Fruit fly (Drosophila melanogaster) whole organism, embryonic: ENCODE data around the gene srl.

Experiments used
- Atf3 ChIP-seq: fragments of 200-800 bp; sonication (Bioruptor generic); optimal IDR thresholded peaks from 3 replicates; lab custom pipeline; 2016; ENCODE audit warnings: missing biosample characterization, missing genetic modification characterization
- CG10209 ChIP-seq: fragments of 200-800 bp; sonication (Bioruptor generic); optimal IDR thresholded peaks from 3 replicates; lab custom pipeline; 2017; ENCODE audit warnings: missing biosample characterization, mild to moderate bottlenecking, missing genetic modification characterization, missing genetic modification reagents
- CG10462 ChIP-seq: fragments of 200-800 bp; sonication (Bioruptor generic); optimal IDR thresholded peaks from 2 replicates; lab custom pipeline; 2016; ENCODE audit warnings: missing biosample characterization, missing genetic modification characterization
- CG12155 ChIP-seq: fragments of 200-800 bp; sonication (Bioruptor generic); optimal IDR thresholded peaks from 3 replicates; lab custom pipeline; 2016; ENCODE audit warnings: missing biosample characterization, missing genetic modification characterization
- CG12391 ChIP-seq: fragments of 200-800 bp; sonication (Bioruptor generic); optimal IDR thresholded peaks from 3 replicates; lab custom pipeline; 2018; ENCODE audit warnings: missing biosample characterization, mild to moderate bottlenecking, missing genetic modification characterization, moderate library complexity
- CG12659 ChIP-seq: fragments of 200-800 bp; sonication (Bioruptor generic); optimal IDR thresholded peaks from 3 replicates; lab custom pipeline; 2017; ENCODE audit warnings: mild to moderate bottlenecking, missing biosample characterization, missing genetic modification reagents, missing genetic modification characterization
- CG13624 ChIP-seq: fragments of 200-800 bp; sonication (Bioruptor generic); optimal IDR thresholded peaks from 2 replicates; lab custom pipeline; 2016; ENCODE audit warnings: missing biosample characterization, missing genetic modification characterization
- CG14050 ChIP-seq: fragments of 200-800 bp; sonication (Bioruptor generic); IDR thresholded peaks from 3 replicates; pipeline ENCODE4 v1.3.6; 2022; ENCODE audit warnings: missing biosample characterization, missing genetic modification characterization
- CG14441 ChIP-seq: fragments of 200-800 bp; sonication (Bioruptor generic); IDR thresholded peaks from 2 replicates; pipeline ENCODE4 v1.3.6; 2022; ENCODE audit warnings: missing biosample characterization, missing genetic modification characterization
- CG14965 ChIP-seq: fragments of 200-800 bp; sonication (Bioruptor generic); optimal IDR thresholded peaks from 2 replicates; lab custom pipeline; 2016; ENCODE audit warnings: missing biosample characterization, missing genetic modification characterization, borderline replicate concordance
- CG15696 ChIP-seq: fragments of 200-800 bp; sonication (Bioruptor generic); optimal IDR thresholded peaks from 2 replicates; lab custom pipeline; 2019; ENCODE audit warnings: missing biosample characterization, mild to moderate bottlenecking, missing genetic modification characterization, moderate library complexity
- CG1647 ChIP-seq: fragments of 200-800 bp; sonication (Bioruptor generic); optimal IDR thresholded peaks from 3 replicates; lab custom pipeline; 2016; ENCODE audit warnings: missing biosample characterization, missing genetic modification characterization
- CG17568 ChIP-seq: fragments of 200-800 bp; sonication (Bioruptor generic); optimal IDR thresholded peaks from 2 replicates; lab custom pipeline; 2018; ENCODE audit warnings: missing biosample characterization, mild to moderate bottlenecking, missing genetic modification characterization, moderate library complexity
- CG2199 ChIP-seq: fragments of 200-800 bp; sonication (Bioruptor generic); IDR thresholded peaks from 3 replicates; pipeline ENCODE4 v1.3.6; 2022; ENCODE audit warnings: missing biosample characterization, missing genetic modification characterization
- CG31224 ChIP-seq: fragments of 200-800 bp; sonication (Bioruptor generic); IDR thresholded peaks from 2 replicates; pipeline ENCODE4 v1.3.6; 2022; ENCODE audit warnings: missing biosample characterization, missing genetic modification characterization
- CG4282 ChIP-seq: fragments of 200-800 bp; sonication (Bioruptor generic); optimal IDR thresholded peaks from 2 replicates; lab custom pipeline; 2016; ENCODE audit warnings: missing biosample characterization, missing genetic modification characterization
- CG4617 ChIP-seq: fragments of 200-800 bp; sonication (Bioruptor generic); optimal IDR thresholded peaks from 3 replicates; lab custom pipeline; 2016; ENCODE audit warnings: missing biosample characterization, missing genetic modification characterization, borderline replicate concordance
- CG6175 ChIP-seq: fragments of 200-800 bp; sonication (Bioruptor generic); IDR thresholded peaks from 3 replicates; pipeline ENCODE4 v1.3.6; 2022; ENCODE audit warnings: missing biosample characterization, missing genetic modification characterization
- CG7556 ChIP-seq: fragments of 200-800 bp; sonication (Bioruptor generic); optimal IDR thresholded peaks from 2 replicates; lab custom pipeline; 2017; ENCODE audit warnings: missing biosample characterization, mild to moderate bottlenecking, missing genetic modification characterization
- CG9797 ChIP-seq: fragments of 200-800 bp; sonication (Bioruptor generic); optimal IDR thresholded peaks from 3 replicates; lab custom pipeline; 2018; ENCODE audit warnings: missing biosample characterization, mild to moderate bottlenecking, missing genetic modification characterization
- CHES-1-like ChIP-seq: fragments of 200-800 bp; sonication (Bioruptor generic); optimal IDR thresholded peaks from 2 replicates; lab custom pipeline; 2016; ENCODE audit warnings: missing biosample characterization, missing genetic modification characterization
- CTCF ChIP-seq: fragments of 200-800 bp; sonication (Bioruptor generic); optimal IDR thresholded peaks from 2 replicates; lab custom pipeline; 2017; ENCODE audit warnings: missing biosample characterization, mild to moderate bottlenecking, missing genetic modification characterization, moderate library complexity
- Chrac-16 ChIP-seq: fragments of 200-800 bp; sonication (Bioruptor generic); optimal IDR thresholded peaks from 3 replicates; lab custom pipeline; 2016; ENCODE audit warnings: missing biosample characterization, missing genetic modification characterization
- Deaf1 ChIP-seq: fragments of 200-800 bp; optimal IDR thresholded peaks from 3 replicates; lab custom pipeline; 2019; ENCODE audit warnings: missing biosample characterization, mild to moderate bottlenecking, missing genetic modification characterization, moderate library complexity
- Fer3 ChIP-seq: fragments of 200-800 bp; sonication (Bioruptor generic); optimal IDR thresholded peaks from 2 replicates; lab custom pipeline; 2018; ENCODE audit warnings: missing biosample characterization, mild to moderate bottlenecking, missing genetic modification characterization, moderate library complexity
- Hr3 ChIP-seq: fragments of 200-800 bp; sonication (Bioruptor generic); optimal IDR thresholded peaks from 3 replicates; lab custom pipeline; 2016; ENCODE audit warnings: missing biosample characterization, missing genetic modification characterization
- Oli ChIP-seq: fragments of 200-800 bp; sonication (Bioruptor generic); optimal IDR thresholded peaks from 2 replicates; lab custom pipeline; 2018; ENCODE audit warnings: missing biosample characterization, mild to moderate bottlenecking, missing genetic modification characterization, moderate library complexity
- Six4 ChIP-seq: fragments of 200-800 bp; sonication (Bioruptor generic); optimal IDR thresholded peaks from 2 replicates; lab custom pipeline; 2016; ENCODE audit warnings: missing biosample characterization, missing genetic modification characterization
- Tbp ChIP-seq: fragments of >200 bp; optimal IDR thresholded peaks from 2 replicates; lab custom pipeline; 2018; ENCODE audit warnings: missing biosample characterization, missing genetic modification characterization
- Trl ChIP-seq, 3 experiments: fragments of >200 bp in 2 of 3; fragments of 200-800 bp in 1 of 3; sonication (Bioruptor generic) in 1 of 3; optimal IDR thresholded peaks; 2 replicates in 1 of 3; 3 replicates in 2 of 3; lab custom pipeline; 2016 to 2017; ENCODE audit warnings: missing biosample characterization in 1 of 3, missing genetic modification characterization in 1 of 3
- al ChIP-seq: fragments of 200-800 bp; sonication (Bioruptor generic); IDR thresholded peaks from 2 replicates; pipeline ENCODE4 v1.3.6; 2022; ENCODE audit warnings: missing biosample characterization, missing genetic modification characterization
- amos ChIP-seq: fragments of 200-800 bp; sonication (Bioruptor generic); IDR thresholded peaks from 2 replicates; pipeline ENCODE4 v1.3.6; 2022; ENCODE audit warnings: missing biosample characterization, missing genetic modification characterization; ENCODE audit not compliant: partially characterized antibody
- bab2 ChIP-seq: fragments of 200-800 bp; sonication (Bioruptor generic); optimal IDR thresholded peaks from 2 replicates; lab custom pipeline; 2016; ENCODE audit warnings: missing biosample characterization, missing genetic modification characterization
- bigmax ChIP-seq: fragments of 200-800 bp; sonication (Bioruptor generic); optimal IDR thresholded peaks from 2 replicates; lab custom pipeline; 2018; ENCODE audit warnings: missing biosample characterization, mild to moderate bottlenecking, missing genetic modification characterization
- ci ChIP-seq: fragments of 200-800 bp; sonication (Bioruptor generic); IDR thresholded peaks from 3 replicates; pipeline ENCODE4 v1.3.6; 2022; ENCODE audit warnings: missing biosample characterization, missing genetic modification characterization
- crp ChIP-seq, 2 experiments: fragments of 200-800 bp; sonication (Bioruptor generic); optimal IDR thresholded peaks; 2 replicates in 1 of 2; 3 replicates in 1 of 2; lab custom pipeline; 2017; ENCODE audit warnings: missing biosample characterization in 2 of 2, missing genetic modification characterization in 2 of 2, mild to moderate bottlenecking in 1 of 2, moderate library complexity in 1 of 2
- dan ChIP-seq: fragments of 200-800 bp; sonication (Bioruptor generic); IDR thresholded peaks from 2 replicates; pipeline ENCODE4 v1.3.6; 2022; ENCODE audit warnings: missing biosample characterization, missing genetic modification characterization
- dpn ChIP-seq, 2 experiments: fragments of 200-800 bp; sonication (Bioruptor generic); optimal IDR thresholded peaks; 3 replicates each; lab custom pipeline; 2016; ENCODE audit warnings: missing biosample characterization in 2 of 2, missing genetic modification characterization in 2 of 2
- emc ChIP-seq: fragments of 200-800 bp; sonication (Bioruptor generic); optimal IDR thresholded peaks from 2 replicates; lab custom pipeline; 2016; ENCODE audit warnings: missing biosample characterization, missing genetic modification characterization
- fu2 ChIP-seq: fragments of 200-800 bp; sonication (Bioruptor generic); optimal IDR thresholded peaks from 2 replicates; lab custom pipeline; 2016; ENCODE audit warnings: missing biosample characterization, missing genetic modification characterization
- gcm ChIP-seq: fragments of 200-800 bp; sonication (Bioruptor generic); optimal IDR thresholded peaks from 2 replicates; lab custom pipeline; 2019; ENCODE audit warnings: missing biosample characterization, mild to moderate bottlenecking, missing genetic modification characterization, moderate library complexity
- mam ChIP-seq: fragments of 200-800 bp; sonication (Bioruptor generic); optimal IDR thresholded peaks from 3 replicates; lab custom pipeline; 2016; ENCODE audit warnings: missing biosample characterization, missing genetic modification characterization
- nau ChIP-seq: fragments of 200-800 bp; sonication (Bioruptor generic); optimal IDR thresholded peaks from 3 replicates; lab custom pipeline; 2017; ENCODE audit warnings: missing biosample characterization, mild to moderate bottlenecking, missing genetic modification characterization, missing genetic modification reagents
- pb ChIP-seq: fragments of 200-800 bp; sonication (Bioruptor generic); optimal IDR thresholded peaks from 3 replicates; lab custom pipeline; 2016; ENCODE audit warnings: missing biosample characterization, missing genetic modification characterization
- psq ChIP-seq: fragments of 200-800 bp; sonication (Bioruptor generic); optimal IDR thresholded peaks from 2 replicates; lab custom pipeline; 2017; ENCODE audit warnings: missing biosample characterization, missing genetic modification characterization
- pum ChIP-seq: fragments of 200-800 bp; sonication (Bioruptor generic); optimal IDR thresholded peaks from 2 replicates; lab custom pipeline; 2016; ENCODE audit warnings: missing biosample characterization, missing genetic modification characterization
- sd ChIP-seq: fragments of 200-800 bp; sonication (Bioruptor generic); optimal IDR thresholded peaks from 3 replicates; lab custom pipeline; 2018; ENCODE audit warnings: missing biosample characterization, mild to moderate bottlenecking, missing genetic modification characterization, moderate library complexity
- shn ChIP-seq: fragments of 200-800 bp; sonication (Bioruptor generic); optimal IDR thresholded peaks from 3 replicates; lab custom pipeline; 2016; ENCODE audit warnings: missing biosample characterization, missing genetic modification characterization
- sim ChIP-seq: fragments of 200-800 bp; sonication (Bioruptor generic); IDR thresholded peaks from 2 replicates; pipeline ENCODE4 v1.3.6; 2022; ENCODE audit warnings: missing biosample characterization, missing genetic modification characterization
- slp2 ChIP-seq: fragments of 200-800 bp; sonication (Bioruptor generic); optimal IDR thresholded peaks from 2 replicates; lab custom pipeline; 2016; ENCODE audit warnings: missing biosample characterization, missing genetic modification characterization
- unc-4 ChIP-seq: fragments of 200-800 bp; sonication (Bioruptor generic); IDR thresholded peaks from 2 replicates; pipeline ENCODE4 v1.3.6; 2022; ENCODE audit warnings: missing biosample characterization, missing genetic modification characterization; ENCODE audit not compliant: partially characterized antibody

srl gene

DNA sequence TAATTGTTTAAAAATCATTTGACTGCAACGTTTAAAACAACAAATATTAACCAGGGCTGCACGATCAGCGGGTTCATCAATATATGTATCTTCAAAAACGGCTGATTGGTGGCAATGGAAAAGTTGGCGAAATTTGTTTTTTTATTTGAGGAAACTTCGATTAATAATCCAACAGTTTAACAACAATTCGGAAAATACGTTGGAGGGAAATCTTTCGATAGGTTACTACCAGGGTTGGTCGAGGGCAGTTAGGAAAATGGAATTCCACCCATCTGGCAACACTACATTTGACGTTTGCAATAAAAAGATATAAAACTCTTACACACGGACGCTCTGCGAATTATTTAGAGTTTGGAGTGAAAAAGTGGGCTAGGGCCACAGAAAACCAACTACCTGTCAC, 8.0 kb upstream of the srl start, which contains the start of the genes Lipt2 and CG14650 (continued):
- TF ChIP-seq gcm (GFP tag; lab: Kevin White, UChicago) (peak; percentile 36), CG10209 (GFP tag; lab: Kevin White, UChicago) (peak; percentile 47), ci (GFP tag; lab: Robert Waterston, UW) (peak; percentile 39; the same call in 1 of the 3 replicates), amos (GFP tag; lab: Robert Waterston, UW) (peak; percentile 65), Oli (no peak), dpn (GFP tag; optimal IDR thresholded peaks at IDR 0.05; lab: Kevin White, UChicago) (peak; percentile 60 to 61), al (GFP tag; lab: Robert Waterston, UW) (no peak), CHES-1-like (GFP tag; lab: Kevin White, UChicago) (peak; percentile 35), shn (GFP tag; lab: Kevin White, UChicago) (peak; percentile 63), CG7556 (GFP tag; lab: Kevin White, UChicago) (peak; percentile 10), CG12391 (peak; percentile 73), pb (GFP tag; lab: Kevin White, UChicago) (peak; percentile 33), bigmax (GFP tag; lab: Kevin White, UChicago) (peak; percentile 45), Trl (optimal IDR thresholded peaks at IDR 0.05; lab: Kevin White, UChicago) (no peak), Trl (GFP tag; optimal IDR thresholded peaks at IDR 0.05; lab: Kevin White, UChicago) (peak; percentile 81), Deaf1 (tag; lab: Kevin White, UChicago) (no peak), Fer3 (tag; lab: Kevin White, UChicago) (peak; percentile 15), CG14050 (GFP tag; lab: Robert Waterston, UW) (no peak), CG1647 (GFP tag; lab: Kevin White, UChicago) (peak; percentile 37), mam (GFP tag; lab: Kevin White, UChicago) (peak; percentile 79), CG9797 (GFP tag; lab: Kevin White, UChicago) (peak; percentile 59), dan (no peak), CG2199 (GFP tag; lab: Robert Waterston, UW) (no peak), psq (GFP tag; lab: Kevin White, UChicago) (no peak), bab2 (GFP tag; lab: Kevin White, UChicago) (peak; percentile 58), CG15696 (tag; lab: Kevin White, UChicago) (peak; percentile 52), sim (GFP tag; lab: Robert Waterston, UW) (no peak), CG12659 (GFP tag; lab: Kevin White, UChicago) (peak; percentile 77), Chrac-16 (GFP tag; lab: Kevin White, UChicago) (peak; percentile 70), CG14965 (GFP tag; lab: Kevin White, UChicago) (no peak), Atf3 (GFP tag; lab: Kevin White, UChicago) (peak; percentile 42), CG4617 (GFP tag; lab: Kevin White, UChicago) (peak; percentile 98), unc-4 (peak; percentile 62), CG12155 (peak; percentile 69), sd (no peak), slp2 (GFP tag; lab: Kevin White, UChicago) (peak; percentile 59), Six4 (GFP tag; lab: Kevin White, UChicago) (peak; percentile 35), crp (GFP tag; optimal IDR thresholded peaks at IDR 0.05; lab: Kevin White, UChicago) (peak in 1 of 2 experiments; percentile 37), Hr3 (GFP tag; lab: Kevin White, UChicago) (peak; percentile 57), CG17568 (GFP tag; lab: Kevin White, UChicago) (no peak), nau (no peak), emc (GFP tag; lab: Kevin White, UChicago) (peak; percentile 34), CG4282 (GFP tag; lab: Kevin White, UChicago) (peak; percentile 32), CG10462 (GFP tag; lab: Kevin White, UChicago) (peak; percentile 21), CG14441 (peak; percentile 33; the same call in 1 of the 2 replicates), pum (GFP tag; lab: Kevin White, UChicago) (peak; percentile 61), fu2 (GFP tag; lab: Kevin White, UChicago) (peak; percentile 72), CG13624 (GFP tag; lab: Kevin White, UChicago) (peak; percentile 85), CG31224 (GFP tag; lab: Robert Waterston, UW) (no peak), Tbp (GFP tag; lab: Kevin White, UChicago) (no peak), CTCF (GFP tag; lab: Kevin White, UChicago) (peak; percentile 23), CG6175 (GFP tag; lab: Robert Waterston, UW) (no peak)
